Fruit fly (Drosophila melanogaster): Measurements from ENCODE around the gene Ziz.

Ziz gene

DNA sequence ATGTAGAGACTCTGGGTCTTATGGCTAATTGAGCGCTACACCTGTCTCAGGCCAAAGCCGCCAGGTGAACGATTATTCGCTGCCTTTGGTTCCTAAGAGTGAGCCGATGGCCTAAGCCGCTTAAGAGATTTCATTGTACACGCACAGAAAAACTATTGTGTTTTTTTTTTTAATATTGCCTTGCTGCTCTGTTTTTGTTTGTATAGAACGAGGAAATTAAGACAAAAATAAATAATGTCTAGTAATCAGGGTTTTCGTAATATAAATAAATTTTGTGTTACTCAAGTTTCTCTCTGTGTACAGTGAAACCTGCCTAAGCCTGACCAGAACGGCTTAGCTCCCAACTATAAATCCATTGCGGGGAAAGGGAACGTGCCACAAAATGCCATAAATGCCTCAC, 19.3 kb upstream of the Ziz start (continued):
- no peak for TF ChIP-seq luna (GFP tag; optimal IDR thresholded peaks at IDR 0.05)
- TF ChIP-seq Lpt (GFP tag; optimal IDR thresholded peaks at IDR 0.05), result no peak
- TF ChIP-seq lov (optimal IDR thresholded peaks at IDR 0.05), result no peak
- no peak for TF ChIP-seq lov (GFP tag; IDR thresholded peaks at IDR 0.05)
- no peak for TF ChIP-seq Fer2 (tag; optimal IDR thresholded peaks at IDR 0.05)
- TF ChIP-seq wdn (GFP tag; IDR thresholded peaks at IDR 0.05), result no peak
- no peak for TF ChIP-seq CG34224 (GFP tag; IDR thresholded peaks at IDR 0.05; ENCODE audit: partially characterized antibody)
- TF ChIP-seq Sry-δ (GFP tag; optimal IDR thresholded peaks at IDR 0.05), result no peak
- TF ChIP-seq CG12769 (tag; optimal IDR thresholded peaks at IDR 0.05), result no peak
- no peak for TF ChIP-seq CG11560 (tag; IDR thresholded peaks at IDR 0.05)
- no peak for TF ChIP-seq pita (GFP tag; optimal IDR thresholded peaks at IDR 0.05)
- no peak for TF ChIP-seq CG15269 (tag; optimal IDR thresholded peaks at IDR 0.05)
- TF ChIP-seq CG4424 (GFP tag; optimal IDR thresholded peaks at IDR 0.05), result peak; percentile 35
- no peak for TF ChIP-seq CG16779 (GFP tag; IDR thresholded peaks at IDR 0.05)
- no peak for TF ChIP-seq CG1832 (GFP tag; optimal IDR thresholded peaks at IDR 0.05)
- TF ChIP-seq wek (GFP tag; optimal IDR thresholded peaks at IDR 0.05), result no peak
- TF ChIP-seq Hr78 (GFP tag; optimal IDR thresholded peaks at IDR 0.05), result no peak
- TF ChIP-seq Atf6 (GFP tag; IDR thresholded peaks at IDR 0.05), result no peak
- no peak for TF ChIP-seq CG1603 (tag; optimal IDR thresholded peaks at IDR 0.05)
- TF ChIP-seq Optix (GFP tag; IDR thresholded peaks at IDR 0.05), result no peak
- TF ChIP-seq CrebB (tag; optimal IDR thresholded peaks at IDR 0.05), result no peak
- no peak for TF ChIP-seq al (GFP tag; IDR thresholded peaks at IDR 0.05)
- 0 out of 2 replicates have a peak, but pooled peaks have one; percentile 40 for TF ChIP-seq sob (GFP tag; IDR thresholded peaks at IDR 0.05)
- TF ChIP-seq Mes4 (GFP tag; optimal IDR thresholded peaks at IDR 0.05), result no peak
- 0 out of 2 replicates have a peak, but pooled peaks have one; percentile 30 for TF ChIP-seq sim (GFP tag; IDR thresholded peaks at IDR 0.05)
- TF ChIP-seq Nf-YB (GFP tag; optimal IDR thresholded peaks at IDR 0.05), result no peak
- peak; percentile 24; the same call in 1 of the 2 replicates for TF ChIP-seq CG32532 (GFP tag; IDR thresholded peaks at IDR 0.05)
- TF ChIP-seq CG17612 (GFP tag; IDR thresholded peaks at IDR 0.05), result no peak
- TF ChIP-seq psq (GFP tag; optimal IDR thresholded peaks at IDR 0.05), result no peak
- no peak for TF ChIP-seq MBD-R2 (GFP tag; IDR thresholded peaks at IDR 0.05)
- TF ChIP-seq CG17802 (tag; optimal IDR thresholded peaks at IDR 0.05), result no peak
- TF ChIP-seq salm (tag; optimal IDR thresholded peaks at IDR 0.05), result no peak
- TF ChIP-seq CG6175 (GFP tag; IDR thresholded peaks at IDR 0.05), result no peak
- no peak for TF ChIP-seq crol (GFP tag; IDR thresholded peaks at IDR 0.05)
- TF ChIP-seq D19B (GFP tag; optimal IDR thresholded peaks at IDR 0.05), result no peak
- TF ChIP-seq gcm (GFP tag; optimal IDR thresholded peaks at IDR 0.05), result no peak
- TF ChIP-seq Nf-YA (GFP tag; IDR thresholded peaks at IDR 0.05), result no peak
- TF ChIP-seq Doc2 (GFP tag; IDR thresholded peaks at IDR 0.05), result no peak
- no peak for TF ChIP-seq abd-A (tag; optimal IDR thresholded peaks at IDR 0.05)
- no peak for TF ChIP-seq Neu2 (GFP tag; optimal IDR thresholded peaks at IDR 0.05; ENCODE audit: borderline replicate concordance)
- TF ChIP-seq Fer3 (tag; optimal IDR thresholded peaks at IDR 0.05), result no peak
- no peak for TF ChIP-seq exex (tag; optimal IDR thresholded peaks at IDR 0.05)
- no peak for TF ChIP-seq CG4404 (GFP tag; IDR thresholded peaks at IDR 0.05)
- TF ChIP-seq tx (GFP tag; optimal IDR thresholded peaks at IDR 0.05), result no peak
- no peak for TF ChIP-seq CG12155 (GFP tag; optimal IDR thresholded peaks at IDR 0.05)
- no peak for TF ChIP-seq bab2 (GFP tag; optimal IDR thresholded peaks at IDR 0.05)
- TF ChIP-seq bowl (GFP tag; IDR thresholded peaks at IDR 0.05), result no peak
- TF ChIP-seq bcd (GFP tag; optimal IDR thresholded peaks at IDR 0.05), result peak; percentile 6
- TF ChIP-seq Ada2b (GFP tag; IDR thresholded peaks at IDR 0.05), result peak; percentile 37; the same call in 1 of the 2 replicates
- no peak for TF ChIP-seq Hmr (GFP tag; optimal IDR thresholded peaks at IDR 0.05)
- TF ChIP-seq CG11696 (GFP tag; IDR thresholded peaks at IDR 0.05), result no peak
- TF ChIP-seq CG7372 (GFP tag; IDR thresholded peaks at IDR 0.05), result no peak
- TF ChIP-seq CG15011 (GFP tag; optimal IDR thresholded peaks at IDR 0.05), result no peak

All from whole organism, embryonic.